Worm (Caenorhabditis elegans): Measurements from ENCODE around the gene T26G10.1.
"Not testable (repeated sequence)": the region's sequence is repeated elsewhere in the genome, so short reads cannot be mapped to it uniquely, and the experiment has no call there.

The T26G10.1 gene

DNA sequence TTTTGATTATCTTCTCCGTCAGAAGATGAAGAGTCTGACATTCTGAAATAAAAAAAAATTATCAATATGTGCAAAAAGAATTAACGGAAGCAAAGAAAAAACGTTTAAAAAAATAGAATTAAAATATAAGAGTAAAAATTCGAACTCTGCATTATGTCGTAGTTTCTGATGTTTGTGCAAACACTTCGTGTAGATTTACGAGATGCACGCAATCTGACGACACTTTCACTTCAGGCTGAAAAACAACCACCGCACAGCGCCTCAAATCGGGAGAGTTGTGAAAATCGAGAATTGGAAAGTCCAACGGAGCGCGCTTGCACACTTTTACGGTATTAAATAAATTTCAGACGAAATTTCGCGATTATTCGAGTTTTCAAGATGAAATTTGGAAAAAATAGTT lies at the start of gene T26G10.1:
T26G10.1 (minus strand) TSS at position 42 of the 400 bp plus-strand sequence.
- TF ChIP-seq unc-62 (GFP tag; optimal IDR thresholded peaks at IDR 0.05): no peak

DNA sequence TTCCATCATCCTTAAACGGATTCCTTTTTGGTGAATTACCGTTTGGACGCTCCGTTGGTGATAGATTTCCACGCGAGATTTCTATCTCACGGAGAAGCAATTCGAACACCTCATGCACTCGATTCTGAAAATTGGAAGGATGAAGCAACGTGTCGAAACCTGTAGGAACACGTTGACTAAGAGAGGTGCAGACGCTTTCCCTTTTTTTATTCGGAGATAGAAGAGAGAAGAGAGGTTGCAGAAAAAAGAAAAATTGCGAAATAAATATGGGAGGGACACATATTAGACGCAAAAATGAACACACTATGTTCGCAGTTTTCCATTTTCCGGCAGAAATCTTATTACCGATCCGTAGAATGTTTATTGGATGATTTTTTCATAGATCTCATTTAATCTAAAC lies 48.3 kb upstream of the T26G10.1 start:
- no peak for TF ChIP-seq unc-62 (GFP tag; optimal IDR thresholded peaks at IDR 0.05)

DNA sequence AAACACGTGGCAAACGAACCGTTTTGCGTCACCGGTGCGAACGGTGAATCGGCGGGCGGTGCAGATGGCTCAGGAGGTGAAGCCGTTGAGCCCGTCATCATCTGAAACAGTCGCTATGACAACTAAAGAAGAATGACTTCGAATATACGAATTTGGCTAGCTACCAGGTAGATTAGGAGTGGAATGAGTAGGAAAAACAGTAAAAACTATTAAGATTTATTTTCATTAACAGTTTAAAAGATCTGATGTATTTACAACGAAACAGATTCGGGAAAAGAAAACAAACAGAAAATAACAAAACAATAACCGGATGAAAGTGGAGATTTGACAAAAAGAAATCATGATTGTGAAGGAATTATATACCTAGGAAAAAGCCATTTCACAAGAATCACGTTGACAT lies 47.5 kb upstream of the T26G10.1 start, which contains the start of gene F54C8.7:
F54C8.7 (minus strand) TSS at position 101 of the 400 bp plus-strand sequence.
- no peak for TF ChIP-seq unc-62 (GFP tag; optimal IDR thresholded peaks at IDR 0.05)

DNA sequence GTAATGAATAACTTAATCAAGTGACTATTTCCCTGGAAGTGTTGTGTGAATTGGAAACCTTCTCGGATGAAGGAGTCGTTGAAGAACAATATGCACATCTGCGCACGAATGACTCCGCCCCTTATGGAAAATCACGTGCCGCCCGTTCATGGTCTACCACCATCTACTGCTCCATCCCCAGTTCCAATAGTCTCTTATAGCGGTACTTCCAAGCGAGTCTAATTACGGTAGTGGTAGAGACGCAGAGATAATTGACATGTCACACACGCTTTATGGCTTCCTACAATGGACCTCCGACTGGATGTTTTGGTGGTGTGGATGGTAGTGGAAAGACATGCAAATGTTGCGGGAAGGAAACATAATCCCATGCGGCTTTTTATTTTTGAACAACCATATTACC lies 44.5 kb upstream of the T26G10.1 start:
- no peak for TF ChIP-seq unc-62 (GFP tag; optimal IDR thresholded peaks at IDR 0.05)

DNA sequence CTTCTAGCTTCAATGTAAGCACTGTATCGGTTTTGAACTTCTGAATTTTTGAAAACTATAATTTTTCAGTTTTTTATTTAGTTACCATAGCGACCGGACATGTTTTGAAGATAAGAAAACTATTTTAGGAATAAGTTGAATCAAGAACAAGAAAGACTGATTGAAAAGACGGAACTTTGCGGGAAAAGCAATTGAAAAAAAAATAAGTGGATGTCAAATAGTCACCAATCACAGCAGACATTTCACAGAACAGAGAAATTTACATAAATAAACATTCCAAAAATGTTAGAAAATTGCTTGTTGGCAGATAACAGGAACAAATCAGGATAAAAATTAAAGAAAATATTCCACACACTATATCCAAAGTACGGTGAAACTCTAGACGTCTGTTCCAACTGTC lies 43.4 kb upstream of the T26G10.1 start, which contains the start of gene F54C8.6:
F54C8.6 (minus strand) TSS at position 101 of the 400 bp plus-strand sequence.
- TF ChIP-seq unc-62 (GFP tag; optimal IDR thresholded peaks at IDR 0.05): no peak

DNA sequence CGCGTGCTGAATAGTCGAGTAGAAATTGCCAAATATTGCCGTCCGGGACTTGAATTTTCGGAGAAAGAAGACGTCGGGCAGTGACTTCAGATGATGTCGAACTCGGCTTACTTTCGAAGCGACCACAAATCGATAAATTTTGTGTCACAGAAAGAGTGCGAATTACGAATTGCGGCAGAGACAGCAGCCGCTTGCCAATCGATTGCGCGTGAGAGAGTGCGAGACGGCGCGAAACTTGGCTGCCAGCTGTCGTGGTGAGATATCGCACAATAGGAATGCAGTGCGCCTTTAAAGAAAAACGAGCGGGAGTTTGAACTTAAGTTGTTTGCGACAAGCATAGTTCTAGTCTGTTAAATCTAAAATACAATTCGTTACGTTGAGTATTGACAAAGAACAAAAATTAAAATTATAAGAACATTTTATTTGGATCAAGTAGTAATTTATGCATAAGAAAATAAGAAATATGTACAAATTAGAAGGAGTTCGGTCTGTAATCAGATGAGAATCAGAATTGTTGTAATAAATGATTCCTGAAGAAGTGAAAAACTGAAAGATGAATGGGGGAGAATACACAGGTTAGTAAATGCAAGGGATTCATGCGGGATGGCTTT lies 37.1 kb upstream of the T26G10.1 start, which contains the start of gene pir-2:
pir-2 (minus strand) TSS at position 218 of the 611 bp plus-strand sequence.
- TF ChIP-seq unc-62 (GFP tag; optimal IDR thresholded peaks at IDR 0.05): no peak

DNA sequence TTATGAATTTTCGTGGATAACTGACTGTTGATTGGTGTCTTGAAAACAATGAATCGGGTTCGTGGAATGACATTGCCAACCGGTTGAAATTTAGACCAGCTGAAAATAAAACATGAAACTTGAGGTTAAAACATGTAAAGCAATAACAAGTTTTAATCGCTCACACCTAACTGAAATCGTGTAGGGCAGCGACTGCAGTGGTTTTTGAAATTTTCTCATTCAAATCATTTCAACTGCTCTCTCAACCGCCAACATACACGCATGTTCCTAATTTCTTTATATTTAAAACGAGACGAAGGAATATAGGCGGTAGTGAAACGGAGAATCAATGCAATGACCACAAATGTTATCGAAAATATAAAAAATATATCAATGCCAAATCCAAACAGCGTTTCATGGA lies 36.4 kb upstream of the T26G10.1 start:
- TF ChIP-seq unc-62 (GFP tag; optimal IDR thresholded peaks at IDR 0.05): no peak

DNA sequence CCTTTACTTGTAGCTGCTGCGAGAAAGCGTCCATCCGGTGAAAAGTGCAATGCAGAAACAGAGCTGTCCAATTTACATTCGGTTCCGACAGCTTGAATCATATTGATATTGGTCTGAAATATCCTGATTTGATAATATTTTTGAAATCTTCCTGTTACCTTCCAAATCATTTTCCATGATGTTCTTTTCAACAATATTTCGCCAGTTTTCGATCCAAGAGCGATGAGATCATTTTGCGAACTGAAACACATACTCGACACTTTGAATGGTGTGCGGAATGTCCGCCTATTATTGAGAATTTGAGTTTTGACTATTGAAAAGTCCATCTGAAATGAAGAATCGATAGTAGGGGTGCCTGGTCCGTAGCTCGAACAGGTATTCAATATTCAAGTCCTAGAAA lies 34.7 kb upstream of the T26G10.1 start, which contains the start of gene emb-30:
emb-30 (minus strand) TSS at position 328 of the 400 bp plus-strand sequence.
- TF ChIP-seq unc-62 (GFP tag; optimal IDR thresholded peaks at IDR 0.05): no peak

DNA sequence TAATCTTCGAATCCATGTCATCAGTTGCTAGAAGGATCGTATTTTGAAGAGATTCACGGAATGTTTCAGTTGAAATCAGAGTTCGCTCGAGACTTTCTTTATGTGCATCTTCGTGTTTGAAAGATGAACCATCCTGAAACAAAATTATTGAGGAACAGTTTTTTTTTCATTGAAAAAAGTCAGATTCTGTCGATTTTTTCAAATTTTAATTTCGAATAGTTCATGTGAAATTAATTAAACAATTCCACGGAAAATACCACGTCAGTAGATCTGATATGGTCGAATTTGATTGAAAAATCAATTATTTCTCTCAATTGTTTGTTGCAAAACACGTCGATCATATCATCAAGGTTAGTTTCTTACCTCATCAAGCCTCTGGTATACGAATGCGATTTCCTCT lies 33.0 kb upstream of the T26G10.1 start, which contains the start of gene F54C8.1:
F54C8.1 (plus strand) TSS at position 301 of the 400 bp plus-strand sequence.
- no peak for TF ChIP-seq unc-62 (GFP tag; optimal IDR thresholded peaks at IDR 0.05)

DNA sequence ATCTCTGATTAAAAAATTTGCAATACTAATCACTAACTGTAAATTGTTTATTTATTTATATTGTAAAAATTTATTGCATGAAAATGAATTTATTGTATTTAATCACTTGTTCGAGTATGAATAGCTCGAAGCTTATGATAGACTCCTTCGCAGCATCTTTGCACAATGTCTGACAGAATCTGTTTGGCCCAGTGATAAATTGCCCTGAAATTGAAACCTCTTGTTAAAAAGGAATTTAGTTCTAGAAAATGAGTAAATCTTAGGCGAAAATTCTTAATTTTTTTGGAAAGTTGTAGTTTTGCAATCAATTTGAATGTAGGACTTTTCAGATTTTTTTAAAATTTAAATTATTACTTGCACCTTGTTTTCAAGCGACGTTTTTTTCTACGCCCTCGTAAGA lies 28.6 kb upstream of the T26G10.1 start:
- TF ChIP-seq unc-62 (GFP tag; optimal IDR thresholded peaks at IDR 0.05): no peak

DNA sequence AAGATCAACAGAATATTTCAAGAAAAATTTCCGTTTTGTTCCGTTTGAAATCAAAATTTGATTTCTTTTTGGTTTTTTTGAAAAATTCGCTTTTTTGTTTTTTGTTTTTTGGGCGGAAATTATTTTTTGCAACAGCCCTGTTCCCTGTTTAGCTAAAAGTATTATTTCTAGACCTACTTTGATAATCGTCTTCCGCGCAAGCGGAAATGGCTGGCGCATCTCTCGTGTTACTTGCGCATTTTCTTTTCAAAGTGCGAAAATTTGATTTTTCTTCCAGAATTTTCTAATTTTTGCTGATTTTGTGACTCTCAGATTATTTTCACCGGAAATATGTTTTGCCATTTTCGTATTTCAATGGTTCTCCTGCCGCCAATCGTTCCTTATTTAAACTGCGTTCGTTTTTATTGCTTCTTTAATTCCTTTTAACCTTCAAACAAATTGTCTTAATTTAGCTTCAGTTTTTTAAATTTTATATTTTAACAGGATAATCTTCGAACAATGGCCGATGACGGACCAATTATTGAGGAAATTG lies 27.2 kb upstream of the T26G10.1 start, which contains the start of gene cpar-1:
cpar-1 (plus strand) TSS at position 482 of the 532 bp plus-strand sequence.
- no peak for TF ChIP-seq unc-62 (GFP tag; optimal IDR thresholded peaks at IDR 0.05)

DNA sequence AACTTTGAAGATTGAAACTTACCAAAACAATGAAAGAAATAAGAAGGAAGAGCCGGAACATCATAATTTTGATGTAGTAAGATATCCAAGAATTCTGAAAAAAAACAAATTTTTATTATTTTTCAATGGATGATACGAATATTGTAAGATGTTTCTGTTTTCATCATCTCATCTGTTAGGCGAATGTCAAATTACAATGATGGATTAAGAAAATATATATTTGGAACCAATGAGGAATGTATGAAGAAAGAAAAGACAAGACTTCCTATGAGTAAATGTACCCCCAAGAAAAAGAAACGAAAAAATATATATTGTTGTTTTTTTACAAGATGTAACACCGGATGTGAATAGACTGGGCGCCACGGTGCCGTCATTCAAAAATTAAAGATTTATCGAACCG lies 19.9 kb upstream of the T26G10.1 start, which contains the start of gene T26G10.5:
T26G10.5 (minus strand) TSS at position 101 of the 400 bp plus-strand sequence.
- TF ChIP-seq unc-62 (GFP tag; optimal IDR thresholded peaks at IDR 0.05): no peak

DNA sequence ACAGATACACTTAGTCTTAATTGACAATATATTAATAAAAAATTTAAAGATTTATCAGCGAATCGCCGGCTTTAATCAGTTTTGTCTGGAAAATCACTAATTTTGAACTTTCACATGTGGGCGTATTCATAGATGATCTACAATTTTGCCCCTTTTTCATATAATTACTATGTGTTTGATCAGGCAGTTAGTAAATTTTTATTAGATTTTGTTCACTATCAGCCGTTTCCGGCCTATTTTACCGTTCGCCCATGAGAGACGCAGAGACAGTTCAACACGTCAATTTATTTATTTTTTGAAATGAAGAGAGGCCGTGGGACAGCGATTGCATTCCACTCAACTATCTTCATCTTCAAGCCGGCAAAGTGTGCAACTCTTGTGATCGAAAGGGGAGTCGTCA lies 13.8 kb upstream of the T26G10.1 start, which contains the start of gene T26G10.4:
T26G10.4 (plus strand) TSS at position 301 of the 400 bp plus-strand sequence.
- not testable (repeated sequence) for TF ChIP-seq unc-62 (GFP tag; optimal IDR thresholded peaks at IDR 0.05)

DNA sequence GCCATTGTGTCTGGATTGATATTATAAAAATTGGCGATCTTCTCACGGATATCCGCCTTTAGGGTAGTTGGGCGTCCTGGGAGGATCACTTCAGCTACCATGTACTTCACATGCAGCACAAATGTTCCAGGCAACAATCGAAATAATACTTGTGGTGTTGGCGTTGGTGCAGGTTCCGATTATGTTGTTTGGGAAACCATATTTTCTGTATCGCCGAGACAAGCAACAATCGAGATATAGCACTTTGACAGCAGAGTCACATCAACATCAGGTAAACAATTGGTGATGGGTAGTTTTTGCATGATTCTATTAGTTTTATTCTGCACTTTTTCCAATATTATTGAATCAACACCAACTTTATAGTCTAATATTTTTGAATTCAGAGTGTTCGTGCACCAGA lies 6.9 kb upstream of the T26G10.1 start, which contains the start of gene T26G10.3:
T26G10.3 (minus strand) TSS at position 101 of the 400 bp plus-strand sequence.
- TF ChIP-seq unc-62 (GFP tag; optimal IDR thresholded peaks at IDR 0.05): no peak

DNA sequence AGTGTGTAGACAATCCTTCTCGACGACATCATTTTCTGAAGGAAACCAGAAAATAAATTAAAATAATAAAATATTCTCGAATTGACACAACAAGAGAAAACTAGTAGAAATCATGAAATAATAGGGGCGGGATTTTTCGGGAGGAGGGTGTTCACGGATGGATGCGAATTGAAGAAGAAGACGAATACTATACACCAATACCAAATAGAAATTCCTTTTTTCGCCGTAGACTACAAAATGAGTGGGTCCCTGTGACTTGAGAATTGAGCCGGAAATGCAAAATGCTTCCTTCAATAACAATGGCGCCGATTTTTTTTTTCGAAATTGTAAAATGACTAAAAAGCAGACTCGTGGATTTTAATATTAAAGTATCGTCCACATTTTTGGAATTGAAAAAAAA lies 5.4 kb downstream of the T26G10.1 start, which contains the start of gene nlp-48:
nlp-48 (minus strand) TSS at position 101 of the 400 bp plus-strand sequence.
- no peak for TF ChIP-seq unc-62 (GFP tag; optimal IDR thresholded peaks at IDR 0.05)

DNA sequence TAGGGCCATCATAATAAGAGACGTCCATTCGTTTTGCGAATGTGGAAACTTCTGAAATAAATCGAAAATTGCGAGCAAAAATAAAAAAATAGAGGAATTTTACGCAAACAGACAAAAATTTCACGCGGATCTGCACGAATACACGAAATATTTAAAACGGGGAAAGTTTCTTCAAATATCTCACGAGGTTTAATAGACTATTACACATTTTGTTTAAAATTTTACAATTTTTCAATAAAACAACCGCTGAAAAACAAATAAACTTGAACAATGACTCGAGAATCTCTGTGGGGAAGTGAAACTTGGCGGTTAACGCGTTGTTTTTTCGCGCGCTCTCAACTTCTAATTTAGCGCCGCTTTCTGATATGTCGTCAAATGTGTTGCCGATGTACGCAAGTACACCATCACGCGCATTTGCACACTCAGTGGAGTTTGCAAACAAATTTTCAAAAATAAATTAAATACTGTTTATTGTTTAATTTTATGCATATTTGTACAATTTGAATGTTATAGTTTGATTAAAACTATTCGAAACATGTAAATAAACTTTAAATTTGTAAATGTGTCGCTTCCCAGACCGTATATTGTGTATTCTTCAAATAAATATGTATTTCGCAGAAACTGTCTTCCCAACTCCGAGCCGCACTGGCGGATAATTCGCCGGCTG lies 13.2 kb downstream of the T26G10.1 start, which contains the start of the genes gpr-2 and rgr-1:
gpr-2 (minus strand) TSS at position 51 of the 667 bp plus-strand sequence.
rgr-1 (plus strand) TSS at position 617 of the 667 bp plus-strand sequence.
- TF ChIP-seq unc-62 (GFP tag; optimal IDR thresholded peaks at IDR 0.05): no peak
